Worm (Caenorhabditis elegans) whole organism, midembryonic: Measurements from ENCODE around the gene zig-13.

Experiments
- T22C8.4 ChIP-seq: fragments of 200-800 bp; sonication (Bioruptor generic); IDR thresholded peaks from 2 replicates; pipeline ENCODE4 v1.3.6; 2022; ENCODE audit warnings: missing genetic modification characterization, missing compliant biosample characterization
- cog-1 ChIP-seq: sonication (generic microtip); optimal IDR thresholded peaks from 2 replicates; lab custom pipeline; 2016; ENCODE audit warnings: missing genetic modification characterization, missing compliant biosample characterization
- flt-1 ChIP-seq: fragments of 200-800 bp; sonication (Bioruptor generic); IDR thresholded peaks from 2 replicates; pipeline ENCODE4 v1.3.6; 2022; ENCODE audit warnings: missing genetic modification characterization, missing compliant biosample characterization
- klf-2 ChIP-seq: fragments of 200-800 bp; sonication (Bioruptor generic); conservative IDR thresholded peaks from 2 replicates; pipeline ENCODE4 v1.3.6; 2022; ENCODE audit warnings: missing genetic modification reagents, missing genetic modification characterization, missing compliant biosample characterization
- med-1 ChIP-seq: sonication (generic microtip); optimal IDR thresholded peaks from 2 replicates; lab custom pipeline; 2017; ENCODE audit warnings: missing genetic modification characterization, mild to moderate bottlenecking, missing compliant biosample characterization, antibody characterized with exemption, missing genetic modification reagents; ENCODE audit not compliant: insufficient read depth
- ref-1 ChIP-seq: fragments of 200-800 bp; sonication (Bioruptor generic); conservative IDR thresholded peaks from 2 replicates; pipeline ENCODE4 v1.3.6; 2022; ENCODE audit warnings: missing genetic modification reagents, missing genetic modification characterization, missing compliant biosample characterization
- tab-1 ChIP-seq: fragments of 200-800 bp; sonication (Bioruptor generic); IDR thresholded peaks from 2 replicates; pipeline ENCODE4 v1.3.6; 2022; ENCODE audit warnings: missing genetic modification characterization, missing compliant biosample characterization
- ztf-23 ChIP-seq: fragments of 200-800 bp; sonication (Bioruptor generic); IDR thresholded peaks from 2 replicates; pipeline ENCODE4 v1.3.6; 2022; ENCODE audit warnings: missing genetic modification reagents, missing genetic modification characterization, missing compliant biosample characterization
- ztf-29 ChIP-seq: fragments of 200-800 bp; sonication (Bioruptor generic); IDR thresholded peaks from 2 replicates; pipeline ENCODE4 v1.3.6; 2022; ENCODE audit warnings: missing genetic modification reagents, missing genetic modification characterization, missing compliant biosample characterization

The zig-13 gene

DNA sequence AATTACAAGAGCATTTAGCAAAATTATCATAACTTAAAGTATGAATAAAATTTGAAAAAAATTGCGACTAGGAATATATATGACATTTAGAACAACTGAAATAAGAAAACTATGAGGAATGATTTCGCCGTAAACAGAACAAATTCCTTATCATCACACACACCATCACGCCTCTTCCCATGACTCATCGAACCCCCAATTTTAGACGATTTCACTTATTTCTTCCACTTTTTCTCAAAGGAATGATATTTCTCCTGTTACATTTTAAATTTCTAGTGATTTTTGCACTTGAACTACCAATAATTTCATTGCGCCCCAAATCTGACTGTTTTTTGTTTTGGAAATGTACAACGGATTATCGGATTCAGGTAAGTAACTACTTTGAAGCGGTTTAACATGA lies at the start of gene zig-13, which contains the start of gene ver-1:
Gene zig-13 (minus strand): TSS at position 101 of the 400 bp plus-strand sequence.
Gene ver-1 (plus strand): TSS at position 180 of the 400 bp plus-strand sequence.
- no peak for TF ChIP-seq ztf-23 (GFP tag; lab: Robert Waterston, UW)
- TF ChIP-seq klf-2 (GFP tag; lab: Robert Waterston, UW), result no peak
- TF ChIP-seq med-1 (GFP tag; lab: Kevin White, UChicago), result no peak
- TF ChIP-seq ztf-29 (GFP tag; lab: Robert Waterston, UW), result no peak
- TF ChIP-seq cog-1, result no peak

DNA sequence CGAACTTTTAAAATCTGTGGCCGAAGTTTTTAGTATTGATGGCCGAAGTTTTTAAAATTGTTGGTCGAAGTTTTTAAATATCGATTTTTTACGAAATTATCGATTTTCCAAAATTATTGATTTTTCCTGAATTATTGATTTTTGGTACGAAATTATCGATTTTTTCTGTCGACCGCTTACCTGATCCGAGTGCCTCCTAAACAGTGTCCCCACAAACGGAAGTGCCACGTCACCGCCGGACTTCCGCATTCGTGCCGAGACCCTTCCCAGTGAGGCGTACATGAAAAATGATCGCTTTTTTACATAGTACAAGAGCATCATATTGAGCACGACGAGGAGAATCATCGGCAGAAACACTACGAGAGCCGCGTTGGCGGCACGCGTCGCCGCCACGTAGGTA lies 47.4 kb upstream of the zig-13 start:
- no peak for TF ChIP-seq ztf-23 (GFP tag; lab: Robert Waterston, UW)
- TF ChIP-seq T22C8.4 (GFP tag; lab: Robert Waterston, UW), result peak; percentile 95

DNA sequence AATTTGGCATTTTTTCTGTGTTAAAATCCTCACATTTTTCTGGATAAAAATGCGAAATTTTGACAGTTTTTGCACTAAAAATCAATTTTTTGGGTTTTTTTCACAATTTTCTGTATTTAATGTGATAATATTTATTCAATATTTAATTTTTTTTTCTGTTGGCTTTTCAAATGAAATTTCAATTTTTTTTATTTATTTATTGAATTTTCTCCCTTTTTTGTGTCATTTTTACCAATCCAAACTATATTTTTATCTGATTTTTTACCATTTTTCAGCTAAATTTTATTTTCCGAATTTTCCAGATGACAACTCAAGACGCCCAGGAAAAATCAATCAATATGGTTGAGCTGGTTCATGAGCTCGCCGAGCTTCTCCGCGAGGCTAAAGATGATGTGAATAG lies 37.6 kb upstream of the zig-13 start, which contains the start of gene F40G9.17:
Gene F40G9.17 (plus strand): TSS at position 301 of the 400 bp plus-strand sequence.
- no peak for TF ChIP-seq klf-2 (GFP tag; lab: Robert Waterston, UW)
- no peak for TF ChIP-seq ztf-23 (GFP tag; lab: Robert Waterston, UW)
- no peak for TF ChIP-seq tab-1
- no peak for TF ChIP-seq cog-1

DNA sequence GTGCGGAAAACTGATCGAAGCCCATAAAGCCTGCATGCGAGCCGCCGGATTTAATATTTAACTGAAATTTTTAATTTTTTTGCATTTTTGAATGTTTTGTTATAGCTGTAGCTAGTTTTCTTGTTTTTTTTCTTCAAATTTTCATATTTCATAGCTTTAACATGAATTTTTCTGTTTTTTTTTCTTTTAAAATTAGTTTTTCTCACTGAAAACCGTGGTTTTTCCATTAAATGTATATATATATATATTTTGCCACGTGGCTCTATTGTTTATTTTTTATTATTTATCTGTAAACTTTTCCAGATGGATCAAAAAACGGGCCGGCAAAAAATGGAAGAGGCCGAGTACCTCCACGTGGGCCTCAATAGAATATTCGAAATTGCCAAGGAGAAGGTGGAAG lies 35.3 kb upstream of the zig-13 start, which contains the start of gene sec-20:
Gene sec-20 (plus strand): TSS at position 301 of the 400 bp plus-strand sequence.
- TF ChIP-seq klf-2 (GFP tag; lab: Robert Waterston, UW) (no peak), tab-1 (no peak), ref-1 (no peak), ztf-23 (GFP tag; lab: Robert Waterston, UW) (no peak), ztf-29 (GFP tag; lab: Robert Waterston, UW) (no peak), T22C8.4 (GFP tag; lab: Robert Waterston, UW) (no peak), cog-1 (no peak), flt-1 (GFP tag; lab: Robert Waterston, UW) (no peak), med-1 (GFP tag; lab: Kevin White, UChicago) (no peak)

DNA sequence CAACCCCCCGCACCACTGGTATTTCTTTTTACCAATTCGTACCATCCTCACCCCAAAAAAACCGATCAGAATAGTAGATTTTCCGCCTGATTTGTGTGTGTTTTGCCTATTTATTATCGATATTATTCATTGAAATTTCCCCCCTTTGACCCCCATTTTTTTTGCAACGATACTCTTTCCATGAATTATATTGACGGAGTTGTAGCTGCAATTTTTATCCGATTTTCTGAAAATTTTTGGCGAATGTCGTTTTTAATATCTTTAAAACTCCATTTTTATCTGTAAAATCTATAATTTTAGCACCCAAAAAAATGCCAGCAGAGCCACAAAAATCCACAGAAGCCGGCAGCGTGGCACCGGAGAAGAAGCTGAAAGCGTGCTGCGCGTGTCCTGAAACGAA lies 34.1 kb upstream of the zig-13 start, which contains the start of gene cox-17:
Gene cox-17 (plus strand): TSS at position 301 of the 400 bp plus-strand sequence.
- no peak for TF ChIP-seq ztf-23 (GFP tag; lab: Robert Waterston, UW)
- TF ChIP-seq tab-1, result no peak
- no peak for TF ChIP-seq flt-1 (GFP tag; lab: Robert Waterston, UW)
- TF ChIP-seq T22C8.4 (GFP tag; lab: Robert Waterston, UW), result no peak
- no peak for TF ChIP-seq med-1 (GFP tag; lab: Kevin White, UChicago)
- no peak for TF ChIP-seq cog-1
- TF ChIP-seq ztf-29 (GFP tag; lab: Robert Waterston, UW), result no peak
- TF ChIP-seq ref-1, result no peak
- no peak for TF ChIP-seq klf-2 (GFP tag; lab: Robert Waterston, UW)

DNA sequence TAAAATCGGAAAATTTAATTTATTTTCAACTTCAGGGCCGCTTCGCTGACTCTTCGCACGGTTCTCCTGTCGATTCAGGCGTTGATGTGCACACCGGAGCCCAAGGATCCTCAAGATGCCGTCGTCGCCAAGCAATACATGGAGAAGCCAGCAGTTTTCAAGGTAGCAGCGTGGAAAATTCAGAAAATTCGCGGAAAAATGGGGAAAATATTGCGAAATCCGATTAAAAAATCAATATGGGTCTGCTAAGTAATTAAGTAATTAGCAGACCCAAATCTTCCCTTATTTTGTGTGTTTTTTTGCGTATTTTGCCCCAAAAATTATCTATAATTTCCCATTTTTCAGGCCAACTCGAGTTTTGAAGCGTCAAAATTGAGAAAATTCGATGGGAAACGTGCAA lies 32.7 kb upstream of the zig-13 start:
- no peak for TF ChIP-seq T22C8.4 (GFP tag; lab: Robert Waterston, UW)
- no peak for TF ChIP-seq ref-1
- no peak for TF ChIP-seq cog-1
- no peak for TF ChIP-seq med-1 (GFP tag; lab: Kevin White, UChicago)
- TF ChIP-seq ztf-23 (GFP tag; lab: Robert Waterston, UW), result no peak
- no peak for TF ChIP-seq flt-1 (GFP tag; lab: Robert Waterston, UW)

DNA sequence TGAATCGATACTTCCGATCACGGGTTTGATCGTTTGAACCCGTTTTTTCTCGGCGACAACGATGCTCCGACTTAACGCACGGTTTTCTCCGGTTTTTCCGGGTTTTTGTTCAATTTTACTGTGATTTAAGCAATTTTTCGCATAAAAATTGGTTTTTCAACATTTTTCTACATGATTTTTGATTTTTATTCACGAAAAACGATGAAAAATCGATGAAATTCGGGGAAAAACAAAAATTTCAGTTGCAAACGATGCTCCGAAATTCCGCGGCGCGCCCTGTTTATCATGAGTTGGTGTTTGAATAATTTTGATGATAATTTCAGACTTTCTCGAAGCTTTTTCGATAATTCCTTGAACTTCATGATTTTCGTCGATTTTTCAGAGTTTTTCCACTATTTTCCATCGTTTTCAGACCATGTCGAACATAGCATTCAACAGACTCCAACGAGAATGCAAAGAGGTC lies 31.9 kb upstream of the zig-13 start, which contains the start of gene ubc-20:
Gene ubc-20 (plus strand): TSS at position 413 of the 463 bp plus-strand sequence.
- no peak for TF ChIP-seq cog-1
- TF ChIP-seq T22C8.4 (GFP tag; lab: Robert Waterston, UW), result no peak
- no peak for TF ChIP-seq ref-1
- no peak for TF ChIP-seq tab-1
- no peak for TF ChIP-seq ztf-29 (GFP tag; lab: Robert Waterston, UW)
- no peak for TF ChIP-seq klf-2 (GFP tag; lab: Robert Waterston, UW)
- TF ChIP-seq flt-1 (GFP tag; lab: Robert Waterston, UW), result no peak
- TF ChIP-seq ztf-23 (GFP tag; lab: Robert Waterston, UW), result no peak
- TF ChIP-seq med-1 (GFP tag; lab: Kevin White, UChicago), result no peak

DNA sequence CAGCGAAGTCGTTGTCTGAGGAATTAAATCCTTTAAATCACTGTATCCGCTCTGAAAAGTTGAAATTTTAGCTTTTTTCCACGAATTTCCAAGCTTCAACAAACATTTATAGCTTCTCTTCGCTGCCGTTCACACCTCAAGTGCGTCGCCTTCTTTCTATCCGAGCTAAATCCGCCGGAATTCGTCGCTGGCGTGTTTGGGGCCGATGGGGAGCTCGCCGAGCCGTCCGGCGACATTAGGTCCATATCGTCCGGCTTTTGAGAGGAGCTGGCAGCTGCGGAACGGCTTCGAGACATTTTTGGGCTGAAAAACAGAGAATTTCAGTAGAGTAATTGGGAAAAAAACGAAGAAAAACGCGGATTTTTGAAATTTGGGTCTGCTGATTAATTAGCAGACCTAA lies 31.3 kb upstream of the zig-13 start, which contains the start of gene mxl-2:
Gene mxl-2 (minus strand): TSS at position 303 of the 400 bp plus-strand sequence.
- TF ChIP-seq T22C8.4 (GFP tag; lab: Robert Waterston, UW) (no peak), tab-1 (no peak), flt-1 (GFP tag; lab: Robert Waterston, UW) (no peak), cog-1 (no peak), ztf-29 (GFP tag; lab: Robert Waterston, UW) (no peak), med-1 (GFP tag; lab: Kevin White, UChicago) (no peak), klf-2 (GFP tag; lab: Robert Waterston, UW) (no peak)

DNA sequence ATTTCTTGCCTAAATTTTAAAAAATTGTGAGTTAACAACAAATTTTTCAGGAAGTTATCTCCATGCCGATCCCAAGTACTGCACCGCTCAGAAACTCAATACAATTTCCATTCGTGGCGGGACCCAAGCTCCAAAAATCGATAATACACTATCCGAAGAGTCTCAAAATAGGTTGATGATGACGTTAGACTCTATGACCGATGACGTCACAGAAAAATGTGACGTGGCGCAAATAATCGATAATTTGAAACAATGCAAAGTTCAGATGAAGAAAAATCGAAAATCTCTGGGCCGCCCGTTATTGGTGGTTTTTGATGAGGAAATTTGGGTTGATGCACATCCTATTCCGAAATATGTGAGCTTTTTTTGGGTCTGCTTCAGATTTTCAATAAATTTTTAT lies 27.8 kb upstream of the zig-13 start:
- TF ChIP-seq med-1 (GFP tag; lab: Kevin White, UChicago) (no peak), T22C8.4 (GFP tag; lab: Robert Waterston, UW) (0 out of 2 replicates have a peak, but pooled peaks have one; percentile 5)

DNA sequence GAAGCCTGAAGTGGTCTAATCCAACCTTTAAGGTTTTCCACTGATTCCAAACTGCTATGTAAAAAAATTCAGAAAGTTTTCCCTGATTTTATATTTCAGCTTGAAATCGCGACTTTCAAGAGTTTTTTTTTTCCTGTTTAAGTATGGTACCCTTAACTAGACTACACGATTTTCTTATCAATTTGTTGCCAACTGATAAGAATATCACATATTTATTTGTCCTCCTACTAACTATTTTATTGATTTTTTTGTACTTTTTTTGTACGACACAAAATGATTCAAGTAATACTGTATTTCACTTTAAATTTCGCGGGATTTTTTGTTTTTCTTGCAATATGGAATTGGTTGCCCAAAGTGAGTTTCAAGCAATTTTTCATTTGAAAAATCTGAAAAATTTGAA lies 26.5 kb upstream of the zig-13 start:
- TF ChIP-seq ref-1 (no peak), med-1 (GFP tag; lab: Kevin White, UChicago) (no peak), cog-1 (no peak), ztf-29 (GFP tag; lab: Robert Waterston, UW) (no peak), tab-1 (no peak), klf-2 (GFP tag; lab: Robert Waterston, UW) (no peak), T22C8.4 (GFP tag; lab: Robert Waterston, UW) (no peak)
